Worm (Caenorhabditis elegans) whole organism, early embryonic: Measurements from ENCODE around the gene czw-1.

Experiments used
- B0310.2 ChIP-seq: sonication (generic microtip); optimal IDR thresholded peaks from 2 replicates; lab custom pipeline; 2016; ENCODE audit warnings: mild to moderate bottlenecking, missing genetic modification characterization, missing compliant biosample characterization
- ama-1 ChIP-seq: fragments of 150-350 bp; optimal IDR thresholded peaks from 2 replicates; lab custom pipeline; 2014
- ceh-36 ChIP-seq: sonication (generic microtip); optimal IDR thresholded peaks from 2 replicates; lab custom pipeline; 2016; ENCODE audit warnings: missing genetic modification characterization, inconsistent platforms, missing compliant biosample characterization
- flt-1 ChIP-seq: fragments of 200-800 bp; sonication (Bioruptor generic); IDR thresholded peaks from 2 replicates; pipeline ENCODE4 v1.3.6; 2022; ENCODE audit warnings: missing genetic modification characterization, missing compliant biosample characterization
- hmg-4 ChIP-seq: fragments of 200-800 bp; sonication (Bioruptor generic); optimal IDR thresholded peaks from 2 replicates; lab custom pipeline; 2018; ENCODE audit warnings: mild to moderate bottlenecking, missing genetic modification characterization, missing compliant biosample characterization
- pes-1 ChIP-seq: fragments of 200-800 bp; sonication (Bioruptor generic); IDR thresholded peaks from 2 replicates; pipeline ENCODE4 v1.3.6; 2022; ENCODE audit warnings: missing genetic modification reagents, missing genetic modification characterization, missing compliant biosample characterization
- scrt-1 ChIP-seq: fragments of 200-800 bp; sonication (Bioruptor generic); IDR thresholded peaks from 2 replicates; pipeline ENCODE4 v1.3.6; 2022; ENCODE audit warnings: missing genetic modification characterization, missing compliant biosample characterization
- sea-1 ChIP-seq: fragments of 200-800 bp; sonication (Bioruptor generic); conservative IDR thresholded peaks from 2 replicates; pipeline ENCODE4 v1.3.6; 2022; ENCODE audit warnings: missing genetic modification characterization, missing compliant biosample characterization
- tra-4 ChIP-seq: sonication (generic microtip); optimal IDR thresholded peaks from 2 replicates; lab custom pipeline; 2017; ENCODE audit warnings: missing genetic modification characterization, missing compliant biosample characterization

DNA sequence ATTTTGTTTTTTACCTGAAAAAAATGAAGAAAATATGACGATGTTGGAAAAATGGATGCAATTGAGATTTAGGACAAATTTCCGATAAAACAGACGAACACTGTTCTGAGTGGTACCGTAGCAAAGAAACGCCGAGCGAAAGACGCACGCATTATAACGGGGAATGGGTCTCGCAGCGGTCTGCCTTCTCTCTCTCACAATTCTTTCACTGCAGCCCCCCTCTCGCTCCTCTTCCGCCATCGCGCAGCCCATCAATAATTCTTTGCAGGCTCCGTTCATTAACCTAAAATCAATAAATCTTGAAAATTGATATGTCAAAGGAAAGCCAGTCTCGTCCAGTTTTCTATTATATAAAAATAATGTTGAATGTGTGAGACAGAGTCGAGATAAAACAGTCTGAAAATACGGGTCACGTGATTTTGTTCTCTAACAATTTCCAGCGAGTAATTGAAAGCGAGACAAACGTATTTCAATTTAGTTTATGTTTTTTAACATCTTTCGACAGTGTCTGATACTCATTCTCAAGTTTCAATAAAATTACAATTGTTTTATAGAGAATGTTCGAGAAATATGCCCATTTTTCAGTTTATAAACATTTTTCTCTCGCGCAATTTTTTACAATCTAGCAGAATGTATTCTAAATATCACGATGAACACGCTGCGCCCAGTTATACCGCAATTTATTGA lies 37.0 kb downstream of the czw-1 start:
- TF ChIP-seq flt-1 (GFP tag; lab: Robert Waterston, UW) (no peak), ama-1 (lab: Kevin White, UChicago) (no peak), scrt-1 (GFP tag; lab: Robert Waterston, UW) (no peak), ceh-36 (tag; lab: Kevin White, UChicago) (no peak), B0310.2 (tag; lab: Kevin White, UChicago) (no peak), tra-4 (tag; lab: Kevin White, UChicago) (no peak), sea-1 (GFP tag; lab: Robert Waterston, UW) (no peak), hmg-4 (peak; percentile 31), pes-1 (GFP tag; lab: Robert Waterston, UW) (no peak)
